Worm (Caenorhabditis elegans): ENCODE results near the gene sri-20.

The sri-20 gene

DNA sequence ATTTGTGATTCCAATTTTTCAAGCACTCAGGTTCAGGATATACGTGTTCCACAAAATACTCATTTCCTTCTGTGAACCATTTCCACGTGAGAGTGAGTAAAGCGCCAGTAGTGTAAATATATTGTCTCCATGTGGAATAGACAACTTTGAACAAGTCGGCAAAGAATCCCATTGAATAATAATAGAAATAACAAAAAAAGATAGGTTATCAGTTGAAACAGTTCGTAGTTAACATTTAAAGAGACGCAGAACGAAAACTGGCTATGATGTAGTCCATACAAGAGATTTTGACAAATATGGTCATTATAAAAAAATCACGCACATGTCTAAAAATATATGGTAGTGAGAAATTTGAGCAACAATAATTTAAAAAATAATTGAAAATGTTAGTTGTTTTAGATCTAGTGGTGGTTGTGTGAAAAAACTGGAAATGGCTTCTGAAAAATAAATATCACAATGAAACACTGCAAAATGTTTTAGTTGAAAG, 10.8 kb upstream of the sri-20 start, which contains the start of gene ceeh-2:
ceeh-2 (minus strand) TSS at position 437 of the 487 bp plus-strand sequence.
- no peak for TF ChIP-seq nhr-25 (tag; optimal IDR thresholded peaks at IDR 0.05)
- no peak for TF ChIP-seq nhr-67 (tag; optimal IDR thresholded peaks at IDR 0.05)
- TF ChIP-seq elt-2 (tag; optimal IDR thresholded peaks at IDR 0.05): peak; percentile 53
- peak; percentile 20 for TF ChIP-seq pqm-1 (tag; optimal IDR thresholded peaks at IDR 0.05)

DNA sequence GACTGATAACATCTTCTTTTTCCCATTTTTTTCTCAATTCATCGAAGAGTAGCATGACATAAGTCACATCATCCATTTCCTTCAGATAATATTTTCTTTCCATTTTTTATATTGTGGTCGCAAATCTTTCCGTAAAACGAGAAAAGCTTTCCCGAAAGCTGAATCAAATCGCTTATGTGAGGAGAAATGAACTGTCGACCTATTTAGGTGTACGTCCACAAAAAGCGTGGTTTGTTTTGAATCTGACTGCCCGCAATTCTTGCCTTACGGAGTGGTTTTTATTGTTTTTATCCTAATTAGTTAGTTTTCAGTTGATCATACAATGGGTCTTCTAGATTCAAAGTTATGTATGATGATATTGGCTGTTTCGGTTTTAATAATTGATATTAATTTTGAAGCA, 10.1 kb upstream of the sri-20 start, which contains the start of gene ttll-15:
ttll-15 (plus strand) TSS at position 301 of the 400 bp plus-strand sequence.
- TF ChIP-seq tbx-2 (tag; optimal IDR thresholded peaks at IDR 0.05): no peak

- TF ChIP-seq nhr-237 (tag; optimal IDR thresholded peaks at IDR 0.05) (no peak), ztf-11 (tag; optimal IDR thresholded peaks at IDR 0.05) (no peak), mml-1 (tag; optimal IDR thresholded peaks at IDR 0.05) (no peak), nhr-12 (tag; optimal IDR thresholded peaks at IDR 0.05) (no peak), R02D3.7 (tag; optimal IDR thresholded peaks at IDR 0.05) (no peak), ceh-9 (tag; optimal IDR thresholded peaks at IDR 0.05) (no peak), elt-1 (tag; optimal IDR thresholded peaks at IDR 0.05) (no peak), nhr-43 (tag; optimal IDR thresholded peaks at IDR 0.05; ENCODE audit: poor library complexity, severe bottlenecking) (no peak), daf-12 (tag; optimal IDR thresholded peaks at IDR 0.05) (no peak), aly-2 (tag; optimal IDR thresholded peaks at IDR 0.05) (no peak), snpc-4 (tag; optimal IDR thresholded peaks at IDR 0.05) (no peak), ceh-16 (tag; optimal IDR thresholded peaks at IDR 0.05) (no peak), ama-1 (optimal IDR thresholded peaks at IDR 0.05) (no peak)
Observed at ce11 chrV:10360186-10360585, 8.2 kb upstream of the sri-20 start.

ce11 chrV:10361830-10362397, 6.4 kb upstream of the sri-20 start, which contains the start of gene cash-1:
TSS of gene cash-1 (plus strand) at chrV:10362261.
- TF ChIP-seq elt-2 (tag; optimal IDR thresholded peaks at IDR 0.05): peak; percentile 77
- TF ChIP-seq ceh-16 (tag; optimal IDR thresholded peaks at IDR 0.05): no peak
- no peak for TF ChIP-seq elt-1 (tag; optimal IDR thresholded peaks at IDR 0.05)
- TF ChIP-seq egl-27 (tag; optimal IDR thresholded peaks at IDR 0.05): no peak
- no peak for TF ChIP-seq ztf-4 (tag; optimal IDR thresholded peaks at IDR 0.05)
- no peak for TF ChIP-seq nhr-76 (tag; optimal IDR thresholded peaks at IDR 0.05)
- no peak for TF ChIP-seq unc-62 (GFP tag; optimal IDR thresholded peaks at IDR 0.05)
- TF ChIP-seq nhr-28 (tag; optimal IDR thresholded peaks at IDR 0.05): no peak
- peak; percentile 38 for TF ChIP-seq skn-1 (tag; optimal IDR thresholded peaks at IDR 0.05)
- TF ChIP-seq fkh-2 (tag; optimal IDR thresholded peaks at IDR 0.05): no peak
- TF ChIP-seq ceh-9 (tag; optimal IDR thresholded peaks at IDR 0.05): no peak
- peak; percentile 75 for TF ChIP-seq nhr-25 (tag; optimal IDR thresholded peaks at IDR 0.05)
- TF ChIP-seq nfya-1 (tag; optimal IDR thresholded peaks at IDR 0.05; ENCODE audit: insufficient read depth): peak; percentile 74
- TF ChIP-seq jun-1 (tag; optimal IDR thresholded peaks at IDR 0.05): no peak
- TF ChIP-seq mml-1 (tag; optimal IDR thresholded peaks at IDR 0.05): no peak
- TF ChIP-seq aly-2 (tag; optimal IDR thresholded peaks at IDR 0.05): no peak
- peak; percentile 60 for TF ChIP-seq pqm-1 (tag; optimal IDR thresholded peaks at IDR 0.05)
- no peak for TF ChIP-seq ztf-11 (tag; optimal IDR thresholded peaks at IDR 0.05)
- TF ChIP-seq lsy-12 (tag; optimal IDR thresholded peaks at IDR 0.05): no peak
- TF ChIP-seq hmg-11 (tag; optimal IDR thresholded peaks at IDR 0.05): no peak
- no peak for TF ChIP-seq mdl-1 (tag; optimal IDR thresholded peaks at IDR 0.05)
- TF ChIP-seq egl-5 (tag; optimal IDR thresholded peaks at IDR 0.05): no peak
- no peak for TF ChIP-seq fos-1 (tag; optimal IDR thresholded peaks at IDR 0.05)
- no peak for TF ChIP-seq fkh-10 (GFP tag; optimal IDR thresholded peaks at IDR 0.05)
- TF ChIP-seq nhr-23 (tag; optimal IDR thresholded peaks at IDR 0.05): peak; percentile 66
- TF ChIP-seq lin-15B (tag; optimal IDR thresholded peaks at IDR 0.05): peak; percentile 93
- TF ChIP-seq zag-1 (tag; optimal IDR thresholded peaks at IDR 0.05): no peak
- TF ChIP-seq pha-4 (tag; optimal IDR thresholded peaks at IDR 0.05): peak; percentile 87
- TF ChIP-seq tbx-2 (tag; optimal IDR thresholded peaks at IDR 0.05): no peak
- no peak for TF ChIP-seq ZK546.5 (tag; optimal IDR thresholded peaks at IDR 0.05)
- TF ChIP-seq snpc-4 (tag; optimal IDR thresholded peaks at IDR 0.05): peak; percentile 66
- TF ChIP-seq nhr-12 (tag; optimal IDR thresholded peaks at IDR 0.05): no peak
- no peak for TF ChIP-seq nhr-237 (tag; optimal IDR thresholded peaks at IDR 0.05)
- peak; percentile 80 for TF ChIP-seq lin-39 (tag; optimal IDR thresholded peaks at IDR 0.05)
- no peak for TF ChIP-seq nhr-77 (tag; optimal IDR thresholded peaks at IDR 0.05)
- peak; percentile 9 for TF ChIP-seq ceh-28 (tag; optimal IDR thresholded peaks at IDR 0.05)
- TF ChIP-seq unc-39 (tag; optimal IDR thresholded peaks at IDR 0.05): no peak
- TF ChIP-seq nhr-67 (tag; optimal IDR thresholded peaks at IDR 0.05): no peak
- no peak for TF ChIP-seq ceh-82 (tag; optimal IDR thresholded peaks at IDR 0.05)
- TF ChIP-seq daf-12 (tag; optimal IDR thresholded peaks at IDR 0.05): no peak
- no peak for TF ChIP-seq sea-2 (GFP tag; optimal IDR thresholded peaks at IDR 0.05)
- TF ChIP-seq nhr-43 (tag; optimal IDR thresholded peaks at IDR 0.05; ENCODE audit: poor library complexity, severe bottlenecking): no peak
- no peak for TF ChIP-seq ama-1 (optimal IDR thresholded peaks at IDR 0.05)
- TF ChIP-seq elt-3 (tag; optimal IDR thresholded peaks at IDR 0.05): no peak

Data from whole organism, L3 larva.